Fruit fly (Drosophila melanogaster) S2 (cell line): ENCODE measurements around the gene Sirt2.

Experiments used
- CG8478 ChIP-seq: fragments of >200 bp; optimal IDR thresholded peaks from 2 replicates; lab custom pipeline; 2018
- CTCF ChIP-seq, 2 experiments: fragments of >200 bp; optimal IDR thresholded peaks; 2 replicates each; lab custom pipeline; 2018

DNA sequence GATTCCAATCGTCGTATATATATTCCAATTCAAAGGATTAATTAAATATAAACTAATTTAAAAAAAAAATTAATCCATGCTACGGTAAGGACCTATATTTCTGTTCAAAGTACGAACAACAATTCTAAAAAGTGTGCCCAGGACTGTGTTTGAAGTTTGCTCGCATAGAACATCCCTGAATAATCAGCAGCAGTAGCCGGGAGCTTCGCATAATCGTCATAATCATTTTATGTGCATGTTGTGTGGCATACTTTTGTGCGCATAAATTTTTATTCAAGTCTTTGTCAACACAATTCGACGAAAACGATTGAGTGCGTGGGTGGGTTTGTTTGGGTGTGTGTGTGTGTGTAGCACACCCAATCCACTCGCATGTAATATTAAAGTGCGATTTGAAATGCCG, 4.4 kb downstream of the Sirt2 start:
- TF ChIP-seq CTCF (optimal IDR thresholded peaks at IDR 0.05; lab: Kevin White, UChicago) (no peak), CG8478 (lab: Kevin White, UChicago) (no peak)
